Worm (Caenorhabditis elegans): Measurements from ENCODE around the gene F56B3.2.

DNA sequence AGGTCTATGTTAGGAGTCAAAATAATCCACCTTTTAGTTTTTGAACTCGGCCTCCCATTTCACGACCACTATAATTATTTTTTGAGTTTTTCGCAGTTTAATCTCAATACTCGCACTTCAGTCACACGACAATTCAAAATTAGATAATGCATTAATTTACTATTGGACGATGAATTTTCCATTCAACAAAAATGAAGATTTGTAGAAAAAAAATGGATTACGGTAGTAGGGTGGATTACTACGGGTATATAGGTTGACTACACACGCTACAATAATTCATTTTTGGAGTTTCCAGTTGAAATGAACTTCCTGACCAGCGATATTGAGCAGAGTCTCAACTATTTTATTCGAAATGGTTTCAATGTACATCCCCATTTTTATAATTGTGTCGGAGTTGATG is 12.0 kb downstream of the F56B3.2 start, which contains the start of gene srt-23:
- TF ChIP-seq B0336.3 (GFP tag; IDR thresholded peaks at IDR 0.05): no peak
- no peak for TF ChIP-seq rcor-1 (GFP tag; IDR thresholded peaks at IDR 0.05)
- TF ChIP-seq F33H1.4 (GFP tag; IDR thresholded peaks at IDR 0.05): no peak
- no peak for TF ChIP-seq ztf-22 (GFP tag; optimal IDR thresholded peaks at IDR 0.05)
- no peak for TF ChIP-seq ama-1 (optimal IDR thresholded peaks at IDR 0.05)
- no peak for TF ChIP-seq ama-1 (GFP tag; optimal IDR thresholded peaks at IDR 0.05)
- TF ChIP-seq snpc-4 (GFP tag; optimal IDR thresholded peaks at IDR 0.05): no peak
- no peak for TF ChIP-seq snpc-4 (tag; optimal IDR thresholded peaks at IDR 0.05)
- TF ChIP-seq nhr-120 (GFP tag; IDR thresholded peaks at IDR 0.05): no peak
- no peak for TF ChIP-seq ceh-79 (tag; optimal IDR thresholded peaks at IDR 0.05)
- TF ChIP-seq F57C9.4 (tag; optimal IDR thresholded peaks at IDR 0.05): no peak
